Worm (Caenorhabditis elegans): ENCODE measurements around the gene aagr-2.

The aagr-2 gene

ce11 chrII:4925198-4925764 is at the start of gene aagr-2:
Gene aagr-2, minus strand, starts transcription at chrII:4925248.
- peak; percentile 9 for TF ChIP-seq gmeb-1 (tag; optimal IDR thresholded peaks at IDR 0.05)
- no peak for TF ChIP-seq ama-1 (optimal IDR thresholded peaks at IDR 0.05)
- TF ChIP-seq nhr-23 (tag; optimal IDR thresholded peaks at IDR 0.05): no peak
- TF ChIP-seq Y55F3AM.14 (GFP tag; optimal IDR thresholded peaks at IDR 0.05): no peak
- peak; percentile 95 for TF ChIP-seq crh-2 (tag; optimal IDR thresholded peaks at IDR 0.05)
- TF ChIP-seq R02D3.7 (tag; optimal IDR thresholded peaks at IDR 0.05): no peak
- no peak for TF ChIP-seq nhr-77 (tag; optimal IDR thresholded peaks at IDR 0.05)
- TF ChIP-seq snpc-4 (tag; optimal IDR thresholded peaks at IDR 0.05): no peak
- no peak for TF ChIP-seq lin-39 (tag; optimal IDR thresholded peaks at IDR 0.05)
- TF ChIP-seq nhr-6 (tag; optimal IDR thresholded peaks at IDR 0.05): no peak
- TF ChIP-seq fos-1 (tag; optimal IDR thresholded peaks at IDR 0.05): peak; percentile 93
- TF ChIP-seq ztf-4 (tag; optimal IDR thresholded peaks at IDR 0.05): no peak
- TF ChIP-seq lsy-2 (tag; optimal IDR thresholded peaks at IDR 0.05): no peak
- TF ChIP-seq nhr-237 (tag; optimal IDR thresholded peaks at IDR 0.05): no peak
- peak; percentile 93 for TF ChIP-seq sma-9 (GFP tag; optimal IDR thresholded peaks at IDR 0.05)
- TF ChIP-seq sma-9 (tag; optimal IDR thresholded peaks at IDR 0.05): no peak
- TF ChIP-seq ztf-1 (GFP tag; conservative IDR thresholded peaks at IDR 0.05): no peak
- TF ChIP-seq elt-1 (tag; optimal IDR thresholded peaks at IDR 0.05): no peak
- peak; percentile 62 for TF ChIP-seq F13H6.1 (tag; optimal IDR thresholded peaks at IDR 0.05)
- no peak for TF ChIP-seq mab-5 (tag; optimal IDR thresholded peaks at IDR 0.05)
- no peak for TF ChIP-seq unc-39 (tag; optimal IDR thresholded peaks at IDR 0.05)
- TF ChIP-seq nhr-12 (tag; optimal IDR thresholded peaks at IDR 0.05): no peak
- TF ChIP-seq blmp-1 (tag; optimal IDR thresholded peaks at IDR 0.05; ENCODE audit: insufficient read depth): no peak
- no peak for TF ChIP-seq unc-55 (GFP tag; optimal IDR thresholded peaks at IDR 0.05)
- no peak for TF ChIP-seq egl-27 (tag; optimal IDR thresholded peaks at IDR 0.05)
- TF ChIP-seq lin-11 (tag; optimal IDR thresholded peaks at IDR 0.05): no peak
- TF ChIP-seq zag-1 (tag; optimal IDR thresholded peaks at IDR 0.05): no peak
- no peak for TF ChIP-seq ceh-82 (tag; optimal IDR thresholded peaks at IDR 0.05)
- TF ChIP-seq nhr-11 (tag; optimal IDR thresholded peaks at IDR 0.05): no peak
- no peak for TF ChIP-seq ZK546.5 (tag; optimal IDR thresholded peaks at IDR 0.05)
- no peak for TF ChIP-seq unc-62 (GFP tag; optimal IDR thresholded peaks at IDR 0.05)
- no peak for TF ChIP-seq ztf-11 (tag; optimal IDR thresholded peaks at IDR 0.05)
- no peak for TF ChIP-seq nhr-21 (tag; optimal IDR thresholded peaks at IDR 0.05)
- TF ChIP-seq nhr-25 (tag; optimal IDR thresholded peaks at IDR 0.05): no peak
- no peak for TF ChIP-seq sem-4 (tag; optimal IDR thresholded peaks at IDR 0.05)
- peak in 1 of 2 experiments; percentile 47 for TF ChIP-seq mdl-1 (tag; optimal IDR thresholded peaks at IDR 0.05)
- no peak for TF ChIP-seq aly-2 (tag; optimal IDR thresholded peaks at IDR 0.05)
- no peak for TF ChIP-seq elt-3 (tag; optimal IDR thresholded peaks at IDR 0.05)
- no peak for TF ChIP-seq alr-1 (tag; optimal IDR thresholded peaks at IDR 0.05)
- TF ChIP-seq C34F6.9 (tag; optimal IDR thresholded peaks at IDR 0.05): no peak
- TF ChIP-seq sma-3 (GFP tag; optimal IDR thresholded peaks at IDR 0.05): peak; percentile 10
- no peak for TF ChIP-seq nhr-10 (tag; optimal IDR thresholded peaks at IDR 0.05)
- TF ChIP-seq nhr-129 (tag; optimal IDR thresholded peaks at IDR 0.05): no peak
- TF ChIP-seq mbf-1 (tag; optimal IDR thresholded peaks at IDR 0.05): no peak
- no peak for TF ChIP-seq peb-1 (tag; optimal IDR thresholded peaks at IDR 0.05)
- TF ChIP-seq ceh-16 (tag; optimal IDR thresholded peaks at IDR 0.05): no peak
- TF ChIP-seq lin-13 (GFP tag; optimal IDR thresholded peaks at IDR 0.05): no peak

DNA sequence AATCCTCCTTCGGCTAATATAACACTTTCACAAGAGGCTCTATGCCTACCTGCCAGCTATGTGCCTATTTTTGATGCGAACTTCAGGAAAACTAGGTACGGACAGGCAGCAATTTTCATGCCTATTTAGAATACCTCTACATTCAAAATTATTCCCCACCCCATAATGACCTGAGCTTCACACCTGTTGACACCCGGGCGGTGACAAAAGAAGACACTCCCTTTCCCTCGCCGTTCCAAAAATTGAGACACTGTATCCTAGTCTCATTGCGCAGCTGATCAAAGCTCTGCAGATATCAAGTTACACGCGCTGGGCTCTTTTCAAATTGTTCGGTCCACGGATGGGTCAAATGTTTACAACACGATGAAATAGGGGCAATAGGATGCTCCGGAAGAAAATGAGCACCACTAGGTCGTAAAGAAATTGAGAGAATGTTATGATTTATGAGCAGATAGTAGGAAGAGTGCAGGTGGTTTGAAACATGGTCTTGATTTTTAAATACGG is 49.5 kb upstream of the aagr-2 start:
- no peak for TF ChIP-seq aly-2 (tag; optimal IDR thresholded peaks at IDR 0.05)
- TF ChIP-seq ztf-11 (tag; optimal IDR thresholded peaks at IDR 0.05): no peak
- no peak for TF ChIP-seq ZK546.5 (tag; optimal IDR thresholded peaks at IDR 0.05)
- no peak for TF ChIP-seq nhr-21 (tag; optimal IDR thresholded peaks at IDR 0.05)
- no peak for TF ChIP-seq ceh-82 (tag; optimal IDR thresholded peaks at IDR 0.05)
- no peak for TF ChIP-seq nhr-12 (tag; optimal IDR thresholded peaks at IDR 0.05)
- no peak for TF ChIP-seq ceh-16 (tag; optimal IDR thresholded peaks at IDR 0.05)
- TF ChIP-seq elt-1 (tag; optimal IDR thresholded peaks at IDR 0.05): no peak
- no peak for TF ChIP-seq ztf-1 (GFP tag; conservative IDR thresholded peaks at IDR 0.05)
